Worm (Caenorhabditis elegans): ENCODE results near the gene let-92.
A peak's percentile ranks its signal among the peaks of the same experiment; 100 is the strongest.

let-92 gene

ce11 chrIV:11883478-11883877, 25.2 kb downstream of the let-92 start:
- TF ChIP-seq efl-1 (GFP tag; optimal IDR thresholded peaks at IDR 0.05) (no peak), tlf-1 (GFP tag; optimal IDR thresholded peaks at IDR 0.05) (no peak), aptf-3 (GFP tag; IDR thresholded peaks at IDR 0.05) (no peak)

ce11 chrIV:11885313-11885712, 27.1 kb downstream of the let-92 start, which contains the start of gene let-653:
Gene let-653 (plus strand): TSS chrIV:11885613.
- no peak for TF ChIP-seq dpff-1 (tag; optimal IDR thresholded peaks at IDR 0.05)
- TF ChIP-seq ztf-6 (GFP tag; IDR thresholded peaks at IDR 0.05): no peak

- TF ChIP-seq nfya-1 (tag; optimal IDR thresholded peaks at IDR 0.05; ENCODE audit: borderline replicate concordance, insufficient read depth) (no peak), Y53G8AR.9 (GFP tag; conservative IDR thresholded peaks at IDR 0.05) (no peak), pbrm-1 (GFP tag; IDR thresholded peaks at IDR 0.05) (no peak), aptf-2 (GFP tag; conservative IDR thresholded peaks at IDR 0.05) (no peak), bed-1 (GFP tag; IDR thresholded peaks at IDR 0.05) (no peak), C06A6.2 (GFP tag; conservative IDR thresholded peaks at IDR 0.05) (no peak), B0035.1 (tag; optimal IDR thresholded peaks at IDR 0.05) (no peak), ceh-100 (GFP tag; IDR thresholded peaks at IDR 0.05) (no peak), zim-3 (tag; optimal IDR thresholded peaks at IDR 0.05) (no peak), hlh-26 (GFP tag; conservative IDR thresholded peaks at IDR 0.05) (no peak), madf-10 (tag; optimal IDR thresholded peaks at IDR 0.05) (no peak), egl-18 (GFP tag; IDR thresholded peaks at IDR 0.05) (no peak), ZK185.1 (tag; optimal IDR thresholded peaks at IDR 0.05; ENCODE audit: poor library complexity, severe bottlenecking) (no peak)
Measured at ce11 chrIV:11892545-11892944, 34.3 kb downstream of the let-92 start.

- TF ChIP-seq nhr-27 (tag; optimal IDR thresholded peaks at IDR 0.05) (no peak), lin-40 (tag; optimal IDR thresholded peaks at IDR 0.05) (no peak), sea-2 (GFP tag; IDR thresholded peaks at IDR 0.05) (no peak), ceh-58 (GFP tag; IDR thresholded peaks at IDR 0.05) (no peak), rpc-1 (optimal IDR thresholded peaks at IDR 0.05) (no peak), rpc-1 (tag; optimal IDR thresholded peaks at IDR 0.05) (no peak), lsl-1 (GFP tag; optimal IDR thresholded peaks at IDR 0.05) (no peak), unc-62 (GFP tag; optimal IDR thresholded peaks at IDR 0.05) (no peak)
Measured at ce11 chrIV:11893336-11893735, 35.1 kb downstream of the let-92 start.

ce11 chrIV:11897710-11898109, 39.5 kb downstream of the let-92 start:
- TF ChIP-seq madf-3 (GFP tag; IDR thresholded peaks at IDR 0.05): no peak
- no peak for TF ChIP-seq rcor-1 (GFP tag; IDR thresholded peaks at IDR 0.05)
- peak; percentile 38 for TF ChIP-seq nhr-80 (tag; optimal IDR thresholded peaks at IDR 0.05)

ce11 chrIV:11899358-11899757, 41.1 kb downstream of the let-92 start, which contains the start of gene nhr-43:
Gene nhr-43 (plus strand): TSS chrIV:11899590.
- no peak for TF ChIP-seq F57A8.1 (GFP tag; optimal IDR thresholded peaks at IDR 0.05)
- peak; percentile 6 for TF ChIP-seq ztf-26 (tag; optimal IDR thresholded peaks at IDR 0.05)
- TF ChIP-seq atf-7 (tag; optimal IDR thresholded peaks at IDR 0.05): peak; percentile 29
- peak; percentile 44 for TF ChIP-seq somi-1 (GFP tag; optimal IDR thresholded peaks at IDR 0.05)

Measured in whole organism, young adult.